Worm (Caenorhabditis elegans): ENCODE data around the gene F40G12.7.

Gene F40G12.7

DNA sequence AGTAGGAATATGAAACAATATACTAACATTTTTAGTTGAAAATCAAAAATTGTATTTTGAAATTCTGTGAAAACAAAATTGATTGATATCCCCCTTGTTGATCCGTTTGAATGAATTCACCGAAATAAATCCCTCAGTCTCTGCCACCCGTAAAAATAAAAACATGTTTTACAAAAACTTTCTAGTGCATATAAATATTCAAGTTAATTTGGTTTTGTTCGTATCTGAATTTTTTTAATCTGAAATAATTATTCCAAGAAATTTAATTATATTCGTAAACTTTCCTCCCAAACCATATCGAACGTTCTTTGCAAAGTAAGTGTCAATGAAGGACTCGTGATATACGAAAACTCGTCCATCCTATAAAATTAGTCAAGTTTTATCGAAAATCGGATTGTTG lies 1.3 kb upstream of the F40G12.7 start, which contains the start of gene F40G12.6:
Gene F40G12.6, minus strand, starts transcription at position 101 of the 400 bp plus-strand sequence.
- TF ChIP-seq mdl-1 (tag; optimal IDR thresholded peaks at IDR 0.05) (no peak), nhr-77 (tag; optimal IDR thresholded peaks at IDR 0.05) (no peak), crh-2 (tag; optimal IDR thresholded peaks at IDR 0.05) (no peak), ztf-4 (tag; optimal IDR thresholded peaks at IDR 0.05) (no peak), ama-1 (optimal IDR thresholded peaks at IDR 0.05) (no peak), nhr-10 (tag; optimal IDR thresholded peaks at IDR 0.05) (no peak), sma-9 (GFP tag; optimal IDR thresholded peaks at IDR 0.05) (no peak), sma-9 (tag; optimal IDR thresholded peaks at IDR 0.05) (no peak), elt-3 (tag; optimal IDR thresholded peaks at IDR 0.05) (no peak), peb-1 (tag; optimal IDR thresholded peaks at IDR 0.05) (no peak), aly-2 (tag; optimal IDR thresholded peaks at IDR 0.05) (no peak), nhr-21 (tag; optimal IDR thresholded peaks at IDR 0.05) (no peak), Y55F3AM.14 (GFP tag; optimal IDR thresholded peaks at IDR 0.05) (no peak), nhr-6 (tag; optimal IDR thresholded peaks at IDR 0.05) (no peak), ZK546.5 (tag; optimal IDR thresholded peaks at IDR 0.05) (no peak), sem-4 (tag; optimal IDR thresholded peaks at IDR 0.05) (no peak), dmd-4 (tag; optimal IDR thresholded peaks at IDR 0.05) (no peak), unc-62 (GFP tag; optimal IDR thresholded peaks at IDR 0.05) (no peak), lin-13 (GFP tag; optimal IDR thresholded peaks at IDR 0.05) (no peak), unc-55 (GFP tag; optimal IDR thresholded peaks at IDR 0.05) (no peak)

- TF ChIP-seq snpc-4 (tag; optimal IDR thresholded peaks at IDR 0.05), result peak; percentile 38
Measured at ce11 chrV:14277456-14277855, 3.1 kb downstream of the F40G12.7 start.

DNA sequence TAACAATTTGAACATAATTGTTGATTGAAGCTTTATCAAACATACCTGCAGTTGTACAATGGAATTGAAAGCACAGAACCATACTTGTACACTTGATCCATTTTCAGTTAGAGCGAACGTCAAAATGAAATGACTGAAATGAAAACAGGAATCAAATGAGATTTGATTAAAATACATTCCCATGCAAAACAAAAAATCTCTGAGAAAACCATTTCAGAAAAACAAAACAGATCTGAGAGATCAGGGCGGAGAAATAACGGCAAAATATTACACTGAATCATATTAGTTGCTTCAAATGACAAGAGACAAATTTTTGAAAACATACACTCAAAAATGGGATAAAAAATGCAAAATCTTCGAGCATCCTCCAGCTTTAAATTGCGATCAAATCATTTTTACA lies 5.4 kb downstream of the F40G12.7 start, which contains the start of gene srt-33:
Gene srt-33, minus strand, starts transcription at position 101 of the 400 bp plus-strand sequence.
- TF ChIP-seq gmeb-1 (tag; optimal IDR thresholded peaks at IDR 0.05) (no peak), ama-1 (optimal IDR thresholded peaks at IDR 0.05) (no peak), dmd-4 (tag; optimal IDR thresholded peaks at IDR 0.05) (no peak), mdl-1 (tag; optimal IDR thresholded peaks at IDR 0.05) (no peak), unc-62 (GFP tag; optimal IDR thresholded peaks at IDR 0.05) (no peak), sma-9 (GFP tag; optimal IDR thresholded peaks at IDR 0.05) (no peak), sma-9 (tag; optimal IDR thresholded peaks at IDR 0.05) (no peak), zag-1 (tag; optimal IDR thresholded peaks at IDR 0.05) (no peak), mab-5 (tag; optimal IDR thresholded peaks at IDR 0.05) (no peak), elt-1 (tag; optimal IDR thresholded peaks at IDR 0.05) (no peak), lin-13 (GFP tag; optimal IDR thresholded peaks at IDR 0.05) (no peak), nhr-11 (tag; optimal IDR thresholded peaks at IDR 0.05) (no peak), ceh-82 (tag; optimal IDR thresholded peaks at IDR 0.05) (no peak), ztf-4 (tag; optimal IDR thresholded peaks at IDR 0.05) (no peak), Y55F3AM.14 (GFP tag; optimal IDR thresholded peaks at IDR 0.05) (no peak), sem-4 (tag; optimal IDR thresholded peaks at IDR 0.05) (no peak), ZK546.5 (tag; optimal IDR thresholded peaks at IDR 0.05) (no peak), unc-39 (tag; optimal IDR thresholded peaks at IDR 0.05) (no peak), elt-3 (tag; optimal IDR thresholded peaks at IDR 0.05) (no peak), snpc-4 (tag; optimal IDR thresholded peaks at IDR 0.05) (no peak), unc-55 (GFP tag; optimal IDR thresholded peaks at IDR 0.05) (no peak)

- TF ChIP-seq mab-5 (tag; optimal IDR thresholded peaks at IDR 0.05) (no peak), sma-3 (GFP tag; optimal IDR thresholded peaks at IDR 0.05) (no peak), zag-1 (tag; optimal IDR thresholded peaks at IDR 0.05) (no peak), unc-62 (GFP tag; optimal IDR thresholded peaks at IDR 0.05) (no peak), ceh-82 (tag; optimal IDR thresholded peaks at IDR 0.05) (no peak), lin-39 (tag; optimal IDR thresholded peaks at IDR 0.05) (no peak), ceh-16 (tag; optimal IDR thresholded peaks at IDR 0.05) (no peak), elt-3 (tag; optimal IDR thresholded peaks at IDR 0.05) (no peak)
Measured at ce11 chrV:14282222-14282709, 7.9 kb downstream of the F40G12.7 start, which contains the start of the genes srt-74 and F40G12.9. TSS of gene srt-74 (minus strand) at chrV:14282322. TSS of gene F40G12.9 (plus strand) at chrV:14282659.

ce11 chrV:14283241-14283640 lies 8.9 kb downstream of the F40G12.7 start, which contains the start of gene F40G12.10:
TSS of gene F40G12.10 (plus strand) at chrV:14283541.
- TF ChIP-seq skn-1 (tag; optimal IDR thresholded peaks at IDR 0.05) (no peak), nhr-12 (tag; optimal IDR thresholded peaks at IDR 0.05) (no peak)

DNA sequence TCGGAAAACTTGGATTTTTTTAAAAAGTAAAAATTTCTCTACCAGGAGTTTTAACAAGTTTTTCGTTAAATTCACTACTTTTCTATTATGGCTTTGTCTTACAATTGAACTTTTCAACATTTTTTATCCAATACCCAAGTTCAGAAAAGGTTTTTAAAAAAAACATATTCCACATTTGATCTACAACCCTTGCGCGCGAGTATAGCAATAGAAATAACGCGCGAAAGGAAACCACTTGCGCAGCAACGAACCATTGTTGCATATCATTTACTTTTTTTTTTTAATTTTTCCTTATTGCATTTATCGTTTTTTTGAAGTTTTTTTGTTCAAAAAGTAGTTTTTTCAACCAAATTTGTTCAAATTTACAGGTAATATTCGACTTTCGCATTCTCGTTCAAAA lies 11.4 kb downstream of the F40G12.7 start, which contains the start of gene F40G12.11:
Gene F40G12.11, plus strand, starts transcription at position 369 of the 400 bp plus-strand sequence.
- TF ChIP-seq R02D3.7 (tag; optimal IDR thresholded peaks at IDR 0.05), result no peak
- TF ChIP-seq elt-3 (tag; optimal IDR thresholded peaks at IDR 0.05), result no peak
- TF ChIP-seq nhr-6 (tag; optimal IDR thresholded peaks at IDR 0.05), result no peak
- TF ChIP-seq nhr-25 (tag; optimal IDR thresholded peaks at IDR 0.05), result no peak
- no peak for TF ChIP-seq snpc-4 (tag; optimal IDR thresholded peaks at IDR 0.05)
- no peak for TF ChIP-seq mdl-1 (tag; optimal IDR thresholded peaks at IDR 0.05)
- no peak for TF ChIP-seq F13H6.1 (tag; optimal IDR thresholded peaks at IDR 0.05)
- no peak for TF ChIP-seq Y55F3AM.14 (GFP tag; optimal IDR thresholded peaks at IDR 0.05)
- no peak for TF ChIP-seq sma-9 (GFP tag; optimal IDR thresholded peaks at IDR 0.05)
- TF ChIP-seq sma-9 (tag; optimal IDR thresholded peaks at IDR 0.05), result no peak
- no peak for TF ChIP-seq C34F6.9 (tag; optimal IDR thresholded peaks at IDR 0.05)
- TF ChIP-seq sma-3 (GFP tag; optimal IDR thresholded peaks at IDR 0.05), result no peak
- no peak for TF ChIP-seq mab-5 (tag; optimal IDR thresholded peaks at IDR 0.05)
- TF ChIP-seq aly-2 (tag; optimal IDR thresholded peaks at IDR 0.05), result no peak
- TF ChIP-seq nhr-129 (tag; optimal IDR thresholded peaks at IDR 0.05), result no peak
- no peak for TF ChIP-seq sem-4 (tag; optimal IDR thresholded peaks at IDR 0.05)
- no peak for TF ChIP-seq ztf-4 (tag; optimal IDR thresholded peaks at IDR 0.05)
- TF ChIP-seq fos-1 (tag; optimal IDR thresholded peaks at IDR 0.05), result no peak
- no peak for TF ChIP-seq ama-1 (optimal IDR thresholded peaks at IDR 0.05)
- TF ChIP-seq ceh-16 (tag; optimal IDR thresholded peaks at IDR 0.05), result no peak
- TF ChIP-seq zag-1 (tag; optimal IDR thresholded peaks at IDR 0.05), result no peak
